Worm (Caenorhabditis elegans) whole organism, early embryonic: ENCODE data around the gene srbc-76.
"Not testable (repeated sequence)": the region's sequence is repeated elsewhere in the genome, so short reads cannot be mapped to it uniquely, and the experiment has no call there.

Experiments
- B0310.2 ChIP-seq: sonication (generic microtip); optimal IDR thresholded peaks from 2 replicates; lab custom pipeline; 2016; ENCODE audit warnings: mild to moderate bottlenecking, missing genetic modification characterization, missing compliant biosample characterization
- F13C5.2 ChIP-seq: sonication (generic microtip); optimal IDR thresholded peaks from 2 replicates; lab custom pipeline; 2017; ENCODE audit warnings: mild to moderate bottlenecking, missing genetic modification characterization, inconsistent platforms, missing compliant biosample characterization
- aly-1 ChIP-seq: sonication (generic microtip); optimal IDR thresholded peaks from 2 replicates; lab custom pipeline; 2016; ENCODE audit warnings: missing genetic modification characterization, missing compliant biosample characterization
- ama-1 ChIP-seq: fragments of 150-350 bp; optimal IDR thresholded peaks from 2 replicates; lab custom pipeline; 2014
- ceh-13 ChIP-seq: fragments of 200-800 bp; sonication (Bioruptor generic); optimal IDR thresholded peaks from 2 replicates; lab custom pipeline; 2018; ENCODE audit warnings: mild to moderate bottlenecking, missing genetic modification characterization, missing compliant biosample characterization
- ceh-36 ChIP-seq: sonication (generic microtip); optimal IDR thresholded peaks from 2 replicates; lab custom pipeline; 2016; ENCODE audit warnings: missing genetic modification characterization, inconsistent platforms, missing compliant biosample characterization
- ets-7 ChIP-seq: sonication (generic microtip); optimal IDR thresholded peaks from 2 replicates; lab custom pipeline; 2016; ENCODE audit warnings: missing genotype, missing genetic modification characterization, missing compliant biosample characterization
- flt-1 ChIP-seq: fragments of 200-800 bp; sonication (Bioruptor generic); IDR thresholded peaks from 2 replicates; pipeline ENCODE4 v1.3.6; 2022; ENCODE audit warnings: missing genetic modification characterization, missing compliant biosample characterization
- hmbx-1 ChIP-seq: sonication (generic microtip); optimal IDR thresholded peaks from 2 replicates; lab custom pipeline; 2016; ENCODE audit warnings: mild to moderate bottlenecking, missing genetic modification characterization, missing compliant biosample characterization
- hmg-4 ChIP-seq: fragments of 200-800 bp; sonication (Bioruptor generic); optimal IDR thresholded peaks from 2 replicates; lab custom pipeline; 2018; ENCODE audit warnings: mild to moderate bottlenecking, missing genetic modification characterization, missing compliant biosample characterization
- hnd-1 ChIP-seq: sonication (generic microtip); optimal IDR thresholded peaks from 2 replicates; lab custom pipeline; 2016; ENCODE audit warnings: missing genetic modification characterization, missing compliant biosample characterization
- pes-1 ChIP-seq: fragments of 200-800 bp; sonication (Bioruptor generic); IDR thresholded peaks from 2 replicates; pipeline ENCODE4 v1.3.6; 2022; ENCODE audit warnings: missing genetic modification reagents, missing genetic modification characterization, missing compliant biosample characterization
- scrt-1 ChIP-seq: fragments of 200-800 bp; sonication (Bioruptor generic); IDR thresholded peaks from 2 replicates; pipeline ENCODE4 v1.3.6; 2022; ENCODE audit warnings: missing genetic modification characterization, missing compliant biosample characterization
- sea-1 ChIP-seq: fragments of 200-800 bp; sonication (Bioruptor generic); conservative IDR thresholded peaks from 2 replicates; pipeline ENCODE4 v1.3.6; 2022; ENCODE audit warnings: missing genetic modification characterization, missing compliant biosample characterization
- tbx-11 ChIP-seq: fragments of 200-800 bp; sonication (Bioruptor generic); IDR thresholded peaks from 2 replicates; pipeline ENCODE4 v1.3.6; 2022; ENCODE audit warnings: missing genetic modification characterization, missing compliant biosample characterization
- tbx-37 ChIP-seq: fragments of 200-800 bp; sonication (Bioruptor generic); conservative IDR thresholded peaks from 2 replicates; pipeline ENCODE4 v1.3.6; 2022; ENCODE audit warnings: missing genetic modification reagents, missing genetic modification characterization, missing compliant biosample characterization
- tra-4 ChIP-seq: sonication (generic microtip); optimal IDR thresholded peaks from 2 replicates; lab custom pipeline; 2017; ENCODE audit warnings: missing genetic modification characterization, missing compliant biosample characterization

srbc-76 gene

ce11 chrV:15250304-15250703 lies 1.9 kb upstream of the srbc-76 start, which contains the start of gene srd-28:
TSS of gene srd-28 (plus strand) at chrV:15250604.
- not testable (repeated sequence) for TF ChIP-seq ceh-13; hmg-4 (GFP tag; lab: Kevin White, UChicago); ets-7 (tag; lab: Kevin White, UChicago)

ce11 chrV:15253529-15253928 lies 1.3 kb downstream of the srbc-76 start, which contains the start of gene srbc-75:
TSS of gene srbc-75 (plus strand) at chrV:15253829.
- no peak for TF ChIP-seq aly-1 (tag; lab: Kevin White, UChicago)
- no peak for TF ChIP-seq tbx-11 (GFP tag; lab: Robert Waterston, UW)
- TF ChIP-seq F13C5.2 (tag; lab: Kevin White, UChicago): no peak
- no peak for TF ChIP-seq tbx-37 (GFP tag; lab: Robert Waterston, UW)
- TF ChIP-seq pes-1 (GFP tag; lab: Robert Waterston, UW): no peak
- no peak for TF ChIP-seq ets-7 (tag; lab: Kevin White, UChicago)
- no peak for TF ChIP-seq scrt-1 (GFP tag; lab: Robert Waterston, UW)
- no peak for TF ChIP-seq flt-1 (GFP tag; lab: Robert Waterston, UW)
- TF ChIP-seq ama-1 (lab: Kevin White, UChicago): no peak
- no peak for TF ChIP-seq ceh-36 (tag; lab: Kevin White, UChicago)
- no peak for TF ChIP-seq B0310.2
- TF ChIP-seq tra-4 (tag; lab: Kevin White, UChicago): no peak
- TF ChIP-seq hmg-4 (GFP tag; lab: Kevin White, UChicago): no peak
- TF ChIP-seq hnd-1: no peak
- no peak for TF ChIP-seq ceh-13
- no peak for TF ChIP-seq sea-1
- no peak for TF ChIP-seq hmbx-1 (tag; lab: Kevin White, UChicago)

- not testable (repeated sequence) for TF ChIP-seq ceh-36 (tag; lab: Kevin White, UChicago); tbx-37 (GFP tag; lab: Robert Waterston, UW); hnd-1
These were observed 4.5 kb downstream of the srbc-76 start, which contains the start of gene srsx-39 for ce11 chrV:15256669-15257068. TSS of gene srsx-39 (minus strand) at chrV:15256769.

ce11 chrV:15259049-15259448 lies 6.9 kb downstream of the srbc-76 start, which contains the start of gene srsx-37:
TSS of gene srsx-37 (minus strand) at chrV:15259149.
- TF ChIP-seq hnd-1: no peak
- no peak for TF ChIP-seq flt-1 (GFP tag; lab: Robert Waterston, UW)
- no peak for TF ChIP-seq ceh-13
- no peak for TF ChIP-seq ceh-36 (tag; lab: Kevin White, UChicago)
- no peak for TF ChIP-seq ets-7 (tag; lab: Kevin White, UChicago)
- TF ChIP-seq tbx-11 (GFP tag; lab: Robert Waterston, UW): no peak
- no peak for TF ChIP-seq F13C5.2 (tag; lab: Kevin White, UChicago)
- no peak for TF ChIP-seq sea-1
- no peak for TF ChIP-seq tbx-37 (GFP tag; lab: Robert Waterston, UW)
- no peak for TF ChIP-seq B0310.2
- no peak for TF ChIP-seq hmbx-1 (tag; lab: Kevin White, UChicago)
- no peak for TF ChIP-seq scrt-1 (GFP tag; lab: Robert Waterston, UW)
- TF ChIP-seq ama-1 (lab: Kevin White, UChicago): no peak
- TF ChIP-seq tra-4 (tag; lab: Kevin White, UChicago): no peak
- TF ChIP-seq aly-1 (tag; lab: Kevin White, UChicago): no peak
- no peak for TF ChIP-seq pes-1 (GFP tag; lab: Robert Waterston, UW)
- no peak for TF ChIP-seq hmg-4 (GFP tag; lab: Kevin White, UChicago)

ce11 chrV:15259904-15260303 lies 7.7 kb downstream of the srbc-76 start, which contains the start of gene M01B2.8:
TSS of gene M01B2.8 (plus strand) at chrV:15260204.
- TF ChIP-seq hmg-4 (GFP tag; lab: Kevin White, UChicago) (no peak), sea-1 (no peak), hmbx-1 (tag; lab: Kevin White, UChicago) (no peak), hnd-1 (no peak), ama-1 (lab: Kevin White, UChicago) (no peak), ceh-13 (no peak), ceh-36 (tag; lab: Kevin White, UChicago) (no peak), tbx-37 (GFP tag; lab: Robert Waterston, UW) (no peak), B0310.2 (no peak), ets-7 (tag; lab: Kevin White, UChicago) (no peak), tbx-11 (GFP tag; lab: Robert Waterston, UW) (no peak), F13C5.2 (tag; lab: Kevin White, UChicago) (no peak), pes-1 (GFP tag; lab: Robert Waterston, UW) (no peak), tra-4 (tag; lab: Kevin White, UChicago) (no peak), scrt-1 (GFP tag; lab: Robert Waterston, UW) (no peak), aly-1 (tag; lab: Kevin White, UChicago) (no peak), flt-1 (GFP tag; lab: Robert Waterston, UW) (no peak)

ce11 chrV:15262336-15262735 lies 10.2 kb downstream of the srbc-76 start, which contains the start of gene M01B2.10:
TSS of gene M01B2.10 (minus strand) at chrV:15262436.
- TF ChIP-seq tbx-37 (GFP tag; lab: Robert Waterston, UW); B0310.2; aly-1 (tag; lab: Kevin White, UChicago): not testable (repeated sequence)

- no peak for TF ChIP-seq ceh-36 (tag; lab: Kevin White, UChicago)
These were observed 11.9 kb downstream of the srbc-76 start, which contains the start of gene M01B2.12 for ce11 chrV:15264131-15264530. TSS of gene M01B2.12 (minus strand) at chrV:15264231.

ce11 chrV:15265814-15266213 lies 13.6 kb downstream of the srbc-76 start, which contains the start of gene M01B2.13:
TSS of gene M01B2.13 (minus strand) at chrV:15265914.
- TF ChIP-seq aly-1 (tag; lab: Kevin White, UChicago): no peak
- TF ChIP-seq tra-4 (tag; lab: Kevin White, UChicago): no peak
- no peak for TF ChIP-seq tbx-11 (GFP tag; lab: Robert Waterston, UW)
- no peak for TF ChIP-seq ets-7 (tag; lab: Kevin White, UChicago)
- TF ChIP-seq hmbx-1 (tag; lab: Kevin White, UChicago): no peak
- TF ChIP-seq hmg-4 (GFP tag; lab: Kevin White, UChicago): no peak
- TF ChIP-seq flt-1 (GFP tag; lab: Robert Waterston, UW): no peak
- TF ChIP-seq scrt-1 (GFP tag; lab: Robert Waterston, UW): no peak
- no peak for TF ChIP-seq B0310.2
- TF ChIP-seq ama-1 (lab: Kevin White, UChicago): no peak
- TF ChIP-seq hnd-1: no peak
- TF ChIP-seq pes-1 (GFP tag; lab: Robert Waterston, UW): no peak
- TF ChIP-seq ceh-13: no peak
- TF ChIP-seq F13C5.2 (tag; lab: Kevin White, UChicago): no peak
- no peak for TF ChIP-seq tbx-37 (GFP tag; lab: Robert Waterston, UW)
- no peak for TF ChIP-seq ceh-36 (tag; lab: Kevin White, UChicago)
- TF ChIP-seq sea-1: no peak
